Worm (Caenorhabditis elegans) whole organism, late embryonic: ENCODE measurements around the gene T27A10.5.

Experiments
- K02D7.2 ChIP-seq: sonication (generic microtip); optimal IDR thresholded peaks from 2 replicates; lab custom pipeline; 2017; ENCODE audit warnings: mild to moderate bottlenecking, missing genetic modification characterization, missing compliant biosample characterization
- ceh-19 ChIP-seq: fragments of 200-800 bp; sonication (Bioruptor generic); optimal IDR thresholded peaks from 2 replicates; lab custom pipeline; 2018; ENCODE audit warnings: mild to moderate bottlenecking, missing genetic modification characterization, missing compliant biosample characterization
- ceh-31 ChIP-seq: sonication (generic microtip); optimal IDR thresholded peaks from 2 replicates; lab custom pipeline; 2016; ENCODE audit warnings: missing genetic modification characterization, missing compliant biosample characterization
- pha-4 ChIP-seq: fragments of 150-350 bp; optimal IDR thresholded peaks from 2 replicates; lab custom pipeline; 2018; ENCODE audit warnings: missing biosample characterization, missing genetic modification reagents, missing genetic modification characterization
- unc-55 ChIP-seq: sonication (generic microtip); optimal IDR thresholded peaks from 2 replicates; lab custom pipeline; 2017; ENCODE audit warnings: missing biosample characterization, missing genetic modification reagents, missing genetic modification characterization
- unc-86 ChIP-seq: sonication (generic microtip); optimal IDR thresholded peaks from 2 replicates; lab custom pipeline; 2016; ENCODE audit warnings: missing genetic modification characterization, missing compliant biosample characterization

- TF ChIP-seq pha-4 (tag; lab: Kevin White, UChicago) (no peak), unc-86 (tag; lab: Kevin White, UChicago) (no peak), ceh-19 (GFP tag; lab: Kevin White, UChicago) (no peak), K02D7.2 (tag; lab: Kevin White, UChicago) (no peak), unc-55 (GFP tag; lab: Kevin White, UChicago) (no peak), ceh-31 (tag; lab: Kevin White, UChicago) (no peak)
Measured at ce11 chrX:3535505-3535904, 37.9 kb downstream of the T27A10.5 start.
